Fruit fly (Drosophila melanogaster): ENCODE results near the gene CG14609.

CG14609 gene

dm6 chr3R:7216924-7217529, 16.3 kb downstream of the CG14609 start, which contains the start of gene CG14606 (continued):
- peak; percentile 58 for TF ChIP-seq CG13296 (GFP tag; optimal IDR thresholded peaks at IDR 0.05)
- no peak for TF ChIP-seq hb (GFP tag; IDR thresholded peaks at IDR 0.05; ENCODE audit: partially characterized antibody)
- no peak for TF ChIP-seq Scr (GFP tag; IDR thresholded peaks at IDR 0.05; ENCODE audit: partially characterized antibody)
- TF ChIP-seq sisA (GFP tag; IDR thresholded peaks at IDR 0.05) = no peak
- no peak for TF ChIP-seq CG4854 (GFP tag; optimal IDR thresholded peaks at IDR 0.05)
- TF ChIP-seq CG4730 (GFP tag; IDR thresholded peaks at IDR 0.05) = no peak
- TF ChIP-seq sug (tag; optimal IDR thresholded peaks at IDR 0.05) = peak; percentile 41
- no peak for TF ChIP-seq CG12236 (GFP tag; optimal IDR thresholded peaks at IDR 0.05)
- TF ChIP-seq Hmr (GFP tag; optimal IDR thresholded peaks at IDR 0.05) = peak; percentile 74
- no peak for TF ChIP-seq Dbx (GFP tag; IDR thresholded peaks at IDR 0.05)
- no peak for TF ChIP-seq Dek (tag; optimal IDR thresholded peaks at IDR 0.05)
- TF ChIP-seq exex (tag; optimal IDR thresholded peaks at IDR 0.05) = peak; percentile 91
- no peak for TF ChIP-seq Nf-YC (tag; optimal IDR thresholded peaks at IDR 0.05)
- no peak for TF ChIP-seq cg (GFP tag; optimal IDR thresholded peaks at IDR 0.05)
- no peak for TF ChIP-seq dan (GFP tag; IDR thresholded peaks at IDR 0.05)
- no peak for TF ChIP-seq CG12942 (GFP tag; optimal IDR thresholded peaks at IDR 0.05)
- no peak for TF ChIP-seq Blimp-1 (GFP tag; optimal IDR thresholded peaks at IDR 0.05)

dm6 chr3R:7219605-7220004, 18.8 kb downstream of the CG14609 start, which contains the start of gene CG14605:
Gene CG14605 (minus strand): TSS chr3R:7219705.
- no peak for TF ChIP-seq ATbp (GFP tag; optimal IDR thresholded peaks at IDR 0.05)
- TF ChIP-seq mam (GFP tag; optimal IDR thresholded peaks at IDR 0.05) = no peak
- no peak for TF ChIP-seq slou (GFP tag; optimal IDR thresholded peaks at IDR 0.05)
- no peak for TF ChIP-seq pum (GFP tag; optimal IDR thresholded peaks at IDR 0.05)
- no peak for TF ChIP-seq CG15601 (tag; optimal IDR thresholded peaks at IDR 0.05)
- TF ChIP-seq CG16779 (GFP tag; IDR thresholded peaks at IDR 0.05) = no peak
- no peak for TF ChIP-seq odd (GFP tag; optimal IDR thresholded peaks at IDR 0.05)
- TF ChIP-seq Drgx (GFP tag; IDR thresholded peaks at IDR 0.05) = no peak
- no peak for TF ChIP-seq CG4404 (GFP tag; IDR thresholded peaks at IDR 0.05)
- TF ChIP-seq danr (GFP tag; IDR thresholded peaks at IDR 0.05) = no peak
- TF ChIP-seq HmgD (GFP tag; optimal IDR thresholded peaks at IDR 0.05) = no peak
- no peak for TF ChIP-seq Ets65A (GFP tag)
- TF ChIP-seq shn (GFP tag; optimal IDR thresholded peaks at IDR 0.05) = no peak
- no peak for TF ChIP-seq MESR4 (GFP tag; optimal IDR thresholded peaks at IDR 0.05)
- TF ChIP-seq CG17612 (GFP tag; IDR thresholded peaks at IDR 0.05) = no peak

- no peak for TF ChIP-seq Drgx (GFP tag; IDR thresholded peaks at IDR 0.05)
- 0 out of 3 replicates have a peak, but pooled peaks have one; percentile 24 for TF ChIP-seq CG6175 (GFP tag; IDR thresholded peaks at IDR 0.05)
- TF ChIP-seq CG17186 (GFP tag; optimal IDR thresholded peaks at IDR 0.05) = no peak
- TF ChIP-seq CG11456 (GFP tag; IDR thresholded peaks at IDR 0.05) = no peak
- no peak for TF ChIP-seq pros (GFP tag; optimal IDR thresholded peaks at IDR 0.05)
- no peak for TF ChIP-seq Bteb2 (GFP tag; optimal IDR thresholded peaks at IDR 0.05)
- no peak for TF ChIP-seq btn (GFP tag; optimal IDR thresholded peaks at IDR 0.05)
- TF ChIP-seq CG13287 (GFP tag; IDR thresholded peaks at IDR 0.05; ENCODE audit: partially characterized antibody) = peak; percentile 16; the same call in 1 of the 2 replicates
- no peak for TF ChIP-seq grn (GFP tag; optimal IDR thresholded peaks at IDR 0.05)
- TF ChIP-seq CG2712 (tag; optimal IDR thresholded peaks at IDR 0.05) = no peak
- no peak for TF ChIP-seq Lhr (GFP tag; optimal IDR thresholded peaks at IDR 0.05)
- no peak for TF ChIP-seq fd96Cb (tag; optimal IDR thresholded peaks at IDR 0.05)
- no peak for TF ChIP-seq ase (GFP tag; IDR thresholded peaks at IDR 0.05)
- TF ChIP-seq Atf3 (GFP tag; optimal IDR thresholded peaks at IDR 0.05) = no peak
- no peak for TF ChIP-seq jigr1 (GFP tag; IDR thresholded peaks at IDR 0.05)
- TF ChIP-seq chm (GFP tag; IDR thresholded peaks at IDR 0.05) = no peak
- no peak for TF ChIP-seq tgo (GFP tag; IDR thresholded peaks at IDR 0.05)
- TF ChIP-seq wek (GFP tag; optimal IDR thresholded peaks at IDR 0.05) = no peak
- 0 out of 3 replicates have a peak, but pooled peaks have one; percentile 15 for TF ChIP-seq mld (GFP tag; IDR thresholded peaks at IDR 0.05; ENCODE audit: partially characterized antibody)
Measured at dm6 chr3R:7223972-7224464, 23.2 kb downstream of the CG14609 start, which contains the start of gene thw. Gene thw (plus strand): TSS chr3R:7224414.

All from whole organism, embryonic.